Worm (Caenorhabditis elegans) whole organism, mixed stage, embryonic: ENCODE results near the gene mcm-5.

Experiments
- blmp-1 ChIP-seq: fragments of 150-350 bp; optimal IDR thresholded peaks from 2 replicates; lab custom pipeline; 2014; ENCODE audit warnings: missing biosample characterization, missing genetic modification characterization
- mab-5 ChIP-seq: fragments of 150-350 bp; optimal IDR thresholded peaks from 2 replicates; lab custom pipeline; 2014; ENCODE audit warnings: missing biosample characterization, missing genetic modification characterization
- mls-2 ChIP-seq: sonication (generic microtip); optimal IDR thresholded peaks from 2 replicates; lab custom pipeline; 2016; ENCODE audit warnings: mild to moderate bottlenecking, missing genetic modification characterization, moderate library complexity, missing compliant biosample characterization
- nhr-76 ChIP-seq: sonication (generic microtip); optimal IDR thresholded peaks from 2 replicates; lab custom pipeline; 2017; ENCODE audit warnings: missing biosample characterization, missing genetic modification characterization
- pha-4 ChIP-seq: fragments of 150-350 bp; optimal IDR thresholded peaks from 2 replicates; lab custom pipeline; 2018; ENCODE audit warnings: missing biosample characterization, missing genetic modification reagents, missing genetic modification characterization
- unc-39 ChIP-seq: fragments of 150-350 bp; optimal IDR thresholded peaks from 2 replicates; lab custom pipeline; 2014; ENCODE audit warnings: missing biosample characterization, missing genetic modification characterization
- zip-8 ChIP-seq: fragments of 150-350 bp; optimal IDR thresholded peaks from 2 replicates; lab custom pipeline; 2014; ENCODE audit warnings: missing biosample characterization, missing genetic modification characterization

- TF ChIP-seq pha-4 (no peak), mab-5 (tag; lab: Kevin White, UChicago) (no peak), unc-39 (tag; lab: Kevin White, UChicago) (no peak), mls-2 (tag; lab: Kevin White, UChicago) (no peak), zip-8 (tag; lab: Kevin White, UChicago) (no peak), nhr-76 (tag; lab: Kevin White, UChicago) (no peak), blmp-1 (tag; lab: Kevin White, UChicago) (no peak)
Observed at ce11 chrIII:4275704-4276103, 15.4 kb downstream of the mcm-5 start.
